Fruit fly (Drosophila melanogaster): Measurements from ENCODE around the gene CG31689.

CG31689 gene

DNA sequence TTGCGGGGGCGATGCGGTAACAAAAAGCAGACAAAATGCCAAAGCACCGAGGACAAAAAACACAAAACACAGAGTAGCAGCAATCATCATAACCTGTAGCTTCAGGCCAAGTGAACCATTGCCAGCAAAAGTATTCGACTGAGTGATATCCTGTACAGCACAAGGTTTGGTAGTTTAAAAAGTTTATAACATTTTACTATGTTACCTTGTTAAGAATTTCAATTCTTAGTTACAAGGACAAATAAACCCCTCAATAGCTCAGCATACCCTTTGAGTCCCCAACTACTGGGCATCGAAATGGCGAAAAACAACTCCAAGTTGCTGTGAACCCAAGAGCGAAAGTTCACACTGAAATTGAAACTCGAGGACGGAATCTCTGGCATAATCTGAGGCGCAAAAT lies 2.4 kb upstream of the CG31689 start (continued):
- TF ChIP-seq CG13424 (tag; optimal IDR thresholded peaks at IDR 0.05): peak; percentile 8
- no peak for TF ChIP-seq bab2 (GFP tag; optimal IDR thresholded peaks at IDR 0.05)
- TF ChIP-seq CG18599 (GFP tag; optimal IDR thresholded peaks at IDR 0.05): peak; percentile 64
- no peak for TF ChIP-seq CG18619 (GFP tag; optimal IDR thresholded peaks at IDR 0.05)
- peak; percentile 17 for TF ChIP-seq PHDP (tag; optimal IDR thresholded peaks at IDR 0.05)
- peak; percentile 65 for TF ChIP-seq Rfx (GFP tag; IDR thresholded peaks at IDR 0.05)
- TF ChIP-seq CG7556 (GFP tag; optimal IDR thresholded peaks at IDR 0.05): peak; percentile 11
- TF ChIP-seq bcd (GFP tag; optimal IDR thresholded peaks at IDR 0.05): peak; percentile 12
- TF ChIP-seq CG6813 (GFP tag; optimal IDR thresholded peaks at IDR 0.05): no peak
- no peak for TF ChIP-seq bowl (GFP tag; IDR thresholded peaks at IDR 0.05)
- TF ChIP-seq HmgZ (tag; optimal IDR thresholded peaks at IDR 0.05): no peak
- no peak for TF ChIP-seq Lhr (GFP tag; optimal IDR thresholded peaks at IDR 0.05)
- peak; percentile 52 for TF ChIP-seq CG2678 (tag; optimal IDR thresholded peaks at IDR 0.05)
- TF ChIP-seq CG10366 (GFP tag; IDR thresholded peaks at IDR 0.05): peak; percentile 36
- peak; percentile 25; the same call in 1 of the 2 replicates for TF ChIP-seq lmd (GFP tag; IDR thresholded peaks at IDR 0.05)
- TF ChIP-seq Stat92E (GFP tag; optimal IDR thresholded peaks at IDR 0.05): no peak
- TF ChIP-seq Nf-YA (GFP tag; IDR thresholded peaks at IDR 0.05): no peak
- TF ChIP-seq Med (GFP tag): peak; percentile 83
- no peak for TF ChIP-seq stc (GFP tag; IDR thresholded peaks at IDR 0.05)
- TF ChIP-seq lab (GFP tag; optimal IDR thresholded peaks at IDR 0.05): peak; percentile 60
- TF ChIP-seq unpg (GFP tag; optimal IDR thresholded peaks at IDR 0.05): no peak
- TF ChIP-seq Nf-YC (tag; optimal IDR thresholded peaks at IDR 0.05): no peak
- TF ChIP-seq tio (GFP tag; optimal IDR thresholded peaks at IDR 0.05): no peak
- TF ChIP-seq H15 (GFP tag; IDR thresholded peaks at IDR 0.05): peak; percentile 25; the same call in 1 of the 3 replicates
- TF ChIP-seq CG14050 (GFP tag; IDR thresholded peaks at IDR 0.05): no peak
- TF ChIP-seq row (GFP tag; IDR thresholded peaks at IDR 0.05): peak; percentile 66
- no peak for TF ChIP-seq CG9817 (tag; optimal IDR thresholded peaks at IDR 0.05)
- TF ChIP-seq CG7357 (GFP tag; IDR thresholded peaks at IDR 0.05): no peak
- TF ChIP-seq Dbx (GFP tag; IDR thresholded peaks at IDR 0.05): 0 out of 3 replicates have a peak, but pooled peaks have one; percentile 31
- peak; percentile 58 for TF ChIP-seq dysf (GFP tag; IDR thresholded peaks at IDR 0.05)
- TF ChIP-seq Hand (GFP tag; optimal IDR thresholded peaks at IDR 0.05): peak; percentile 4
- peak; percentile 77 for TF ChIP-seq D19B (GFP tag; optimal IDR thresholded peaks at IDR 0.05)
- no peak for TF ChIP-seq tx (GFP tag; optimal IDR thresholded peaks at IDR 0.05)
- TF ChIP-seq az2 (GFP tag; optimal IDR thresholded peaks at IDR 0.05): no peak
- TF ChIP-seq D19A (tag; optimal IDR thresholded peaks at IDR 0.05): no peak
- TF ChIP-seq CG12659 (GFP tag; optimal IDR thresholded peaks at IDR 0.05): peak; percentile 14
- peak; percentile 53; the same call in 1 of the 2 replicates for TF ChIP-seq vvl (GFP tag; IDR thresholded peaks at IDR 0.05)
- TF ChIP-seq sens-2 (GFP tag; IDR thresholded peaks at IDR 0.05): no peak
- TF ChIP-seq CG9437 (GFP tag; optimal IDR thresholded peaks at IDR 0.05): no peak
- TF ChIP-seq HLH54F (GFP tag; optimal IDR thresholded peaks at IDR 0.05): no peak
- peak; percentile 7 for TF ChIP-seq HHEX (GFP tag; optimal IDR thresholded peaks at IDR 0.05)
- no peak for TF ChIP-seq ham (GFP tag; IDR thresholded peaks at IDR 0.05)
- TF ChIP-seq pho (GFP tag; optimal IDR thresholded peaks at IDR 0.05): peak; percentile 13
- TF ChIP-seq corto (GFP tag; optimal IDR thresholded peaks at IDR 0.05): no peak
- TF ChIP-seq fd3F (GFP tag; optimal IDR thresholded peaks at IDR 0.05): no peak
- peak; percentile 42 for TF ChIP-seq Meics (GFP tag; optimal IDR thresholded peaks at IDR 0.05)
- no peak for TF ChIP-seq org-1 (GFP tag; optimal IDR thresholded peaks at IDR 0.05)
- TF ChIP-seq CG2712 (tag; optimal IDR thresholded peaks at IDR 0.05): no peak
- peak; percentile 17 for TF ChIP-seq CG30403 (GFP tag; optimal IDR thresholded peaks at IDR 0.05)
- TF ChIP-seq Myb (GFP tag; optimal IDR thresholded peaks at IDR 0.05): no peak
- no peak for TF ChIP-seq rib (GFP tag; IDR thresholded peaks at IDR 0.05)

Data from whole organism, embryonic.